Fruit fly (Drosophila melanogaster) whole organism, wandering third instar larva: ENCODE results near the gene MtnC.

Experiments used
- Abd-B ChIP-seq: fragments of >200 bp; optimal IDR thresholded peaks from 2 replicates; lab custom pipeline; 2017; ENCODE audit warnings: missing biosample characterization, missing genetic modification characterization
- CG32264 ChIP-seq: fragments of 200-800 bp; sonication (Bioruptor generic); optimal IDR thresholded peaks from 2 replicates; lab custom pipeline; 2016; ENCODE audit warnings: missing biosample characterization, missing genetic modification characterization
- CG9705 ChIP-seq: fragments of 200-800 bp; sonication (Bioruptor generic); optimal IDR thresholded peaks from 2 replicates; lab custom pipeline; 2018; ENCODE audit warnings: missing biosample characterization, mild to moderate bottlenecking, missing genetic modification characterization
- CrebA ChIP-seq: fragments of 200-800 bp; sonication (Bioruptor generic); optimal IDR thresholded peaks from 2 replicates; lab custom pipeline; 2016; ENCODE audit warnings: missing biosample characterization, mild to moderate bottlenecking, missing genetic modification characterization, borderline replicate concordance
- Dfd ChIP-seq: fragments of >200 bp; optimal IDR thresholded peaks from 2 replicates; lab custom pipeline; 2017; ENCODE audit warnings: missing biosample characterization, missing genetic modification characterization
- Dif ChIP-seq: fragments of 200-275, 200-300 bp; sonication (Bioruptor generic); optimal IDR thresholded peaks from 2 replicates; lab custom pipeline; 2018; ENCODE audit warnings: missing biosample characterization, missing genetic modification characterization; ENCODE audit not compliant: partially characterized antibody
- GATAd ChIP-seq: sonication (Bioruptor generic); optimal IDR thresholded peaks from 2 replicates; lab custom pipeline; 2016; ENCODE audit warnings: missing biosample characterization, missing genetic modification characterization
- HLH106 ChIP-seq: fragments of 200-800 bp; optimal IDR thresholded peaks from 3 replicates; lab custom pipeline; 2019; ENCODE audit warnings: missing biosample characterization, mild to moderate bottlenecking, missing genetic modification characterization, moderate library complexity
- Hnf4 ChIP-seq: fragments of 200-800 bp; sonication (Bioruptor generic); optimal IDR thresholded peaks from 2 replicates; lab custom pipeline; 2016; ENCODE audit warnings: missing biosample characterization, mild to moderate bottlenecking, missing genetic modification characterization
- Hr78 ChIP-seq: fragments of >200 bp; optimal IDR thresholded peaks from 2 replicates; lab custom pipeline; 2017; ENCODE audit warnings: missing biosample characterization, missing genetic modification characterization
- Hr83 ChIP-seq: fragments of 200-300 bp; sonication (Bioruptor generic); optimal IDR thresholded peaks from 2 replicates; lab custom pipeline; 2016; ENCODE audit warnings: missing biosample characterization, mild to moderate bottlenecking, missing genetic modification characterization, moderate library complexity; ENCODE audit not compliant: poor library complexity, severe bottlenecking
- Jra ChIP-seq: sonication (Bioruptor generic); optimal IDR thresholded peaks from 2 replicates; lab custom pipeline; 2016; ENCODE audit warnings: missing biosample characterization, missing genetic modification characterization
- Mio ChIP-seq: sonication (Bioruptor generic); optimal IDR thresholded peaks from 2 replicates; lab custom pipeline; 2016; ENCODE audit warnings: missing biosample characterization, missing genetic modification characterization
- Myc ChIP-seq: fragments of >200 bp; optimal IDR thresholded peaks from 2 replicates; lab custom pipeline; 2017
- N ChIP-seq: fragments of >200 bp; optimal IDR thresholded peaks from 2 replicates; lab custom pipeline; 2018; ENCODE audit warnings: missing biosample characterization, missing external identifiers, missing genetic modification characterization
- OdsH ChIP-seq: fragments of 200-800 bp; sonication (Bioruptor generic); optimal IDR thresholded peaks from 2 replicates; lab custom pipeline; 2016; ENCODE audit warnings: missing biosample characterization, mild to moderate bottlenecking, missing genetic modification characterization
- Rel ChIP-seq, 2 experiments: fragments of 200-800 bp; sonication (Bioruptor generic) in 1 of 2; optimal IDR thresholded peaks; 2 replicates in 1 of 2; 3 replicates in 1 of 2; lab custom pipeline; 2016 to 2019; ENCODE audit warnings: mild to moderate bottlenecking in 2 of 2, missing biosample characterization in 2 of 2, missing genetic modification characterization in 2 of 2, moderate library complexity in 1 of 2
- Sp1 ChIP-seq: fragments of 200-800 bp; sonication (Bioruptor generic); optimal IDR thresholded peaks from 3 replicates; lab custom pipeline; 2019; ENCODE audit warnings: missing biosample characterization, mild to moderate bottlenecking, missing genetic modification characterization, moderate library complexity
- Vsx2 ChIP-seq: fragments of 200-300, 225-300 bp; sonication (Bioruptor generic); optimal IDR thresholded peaks from 2 replicates; lab custom pipeline; 2018; ENCODE audit warnings: missing biosample characterization, missing genetic modification characterization; ENCODE audit not compliant: partially characterized antibody
- br ChIP-seq: fragments of 200-800 bp; sonication (Bioruptor generic); optimal IDR thresholded peaks from 2 replicates; lab custom pipeline; 2016; ENCODE audit warnings: missing biosample characterization, missing genetic modification characterization
- brk ChIP-seq: fragments of 200-800 bp; sonication (Bioruptor generic); optimal IDR thresholded peaks from 2 replicates; lab custom pipeline; 2016; ENCODE audit warnings: missing biosample characterization, mild to moderate bottlenecking, missing genetic modification characterization
- dl ChIP-seq, 2 experiments: fragments of 175-275, 200-275 bp in 1 of 2; fragments of 200-275 bp in 1 of 2; sonication (Bioruptor generic); optimal IDR thresholded peaks; lab custom pipeline; 2018; ENCODE audit warnings: mild to moderate bottlenecking in 2 of 2, missing biosample characterization in 2 of 2, missing genetic modification characterization in 2 of 2, moderate library complexity in 2 of 2; ENCODE audit not compliant: partially characterized antibody in 2 of 2, insufficient read depth in 1 of 2
- dmrt93B ChIP-seq: fragments of 200-800 bp; sonication (Bioruptor generic); optimal IDR thresholded peaks from 2 replicates; lab custom pipeline; 2018; ENCODE audit warnings: missing biosample characterization, mild to moderate bottlenecking, missing genetic modification characterization
- dsf ChIP-seq: sonication (Bioruptor generic); optimal IDR thresholded peaks from 2 replicates; lab custom pipeline; 2016; ENCODE audit warnings: missing biosample characterization, missing genetic modification characterization, borderline replicate concordance
- ey ChIP-seq: fragments of 200-800 bp; sonication (Bioruptor generic); optimal IDR thresholded peaks from 2 replicates; lab custom pipeline; 2016; ENCODE audit warnings: missing biosample characterization, missing genetic modification characterization
- foxo ChIP-seq, 2 experiments: fragments of 200-800 bp; sonication (Bioruptor generic); optimal IDR thresholded peaks; 2 replicates in 1 of 2; 3 replicates in 1 of 2; lab custom pipeline; 2016 to 2017; ENCODE audit warnings: missing biosample characterization in 2 of 2, missing genetic modification characterization in 2 of 2
- fru ChIP-seq: fragments of 200-800 bp; sonication (Bioruptor generic); optimal IDR thresholded peaks from 3 replicates; lab custom pipeline; 2016; ENCODE audit warnings: missing biosample characterization, mild to moderate bottlenecking, missing genetic modification characterization
- h ChIP-seq: fragments of 200-800 bp; sonication (Bioruptor generic); optimal IDR thresholded peaks from 3 replicates; lab custom pipeline; 2016; ENCODE audit warnings: missing biosample characterization, mild to moderate bottlenecking, missing genetic modification characterization
- jim ChIP-seq: fragments of 175-275, 200-325 bp; sonication (Bioruptor generic); optimal IDR thresholded peaks from 2 replicates; lab custom pipeline; 2016; ENCODE audit warnings: missing biosample characterization, mild to moderate bottlenecking, missing genetic modification characterization
- lola ChIP-seq: fragments of >200 bp; optimal IDR thresholded peaks from 2 replicates; lab custom pipeline; 2017; ENCODE audit warnings: missing biosample characterization, missing genetic modification characterization
- pan ChIP-seq: fragments of >200 bp; optimal IDR thresholded peaks from 2 replicates; lab custom pipeline; 2017
- psq ChIP-seq: fragments of 200-800 bp; sonication (Bioruptor generic); optimal IDR thresholded peaks from 3 replicates; lab custom pipeline; 2017; ENCODE audit warnings: missing biosample characterization, mild to moderate bottlenecking, missing genetic modification characterization, moderate library complexity
- rgr ChIP-seq: fragments of 200-800 bp; sonication (Bioruptor generic); optimal IDR thresholded peaks from 3 replicates; lab custom pipeline; 2016; ENCODE audit warnings: missing biosample characterization, mild to moderate bottlenecking, missing genetic modification characterization
- sage ChIP-seq: fragments of 200-800 bp; sonication (Bioruptor generic); optimal IDR thresholded peaks from 2 replicates; lab custom pipeline; 2016; ENCODE audit warnings: missing biosample characterization, mild to moderate bottlenecking, missing genetic modification characterization
- sv ChIP-seq: fragments of 200-800 bp; sonication (Bioruptor generic); optimal IDR thresholded peaks from 3 replicates; lab custom pipeline; 2016; ENCODE audit warnings: missing biosample characterization, missing genetic modification characterization
- tai ChIP-seq: sonication (Bioruptor generic); optimal IDR thresholded peaks from 2 replicates; lab custom pipeline; 2016; ENCODE audit warnings: missing biosample characterization, missing genetic modification characterization
- usp ChIP-seq: fragments of >200 bp; optimal IDR thresholded peaks from 2 replicates; lab custom pipeline; 2017; ENCODE audit warnings: missing biosample characterization, missing genetic modification characterization
- woc ChIP-seq: sonication (Bioruptor generic); optimal IDR thresholded peaks from 2 replicates; lab custom pipeline; 2016; ENCODE audit warnings: missing biosample characterization, mild to moderate bottlenecking, missing genetic modification characterization

MtnC gene

DNA sequence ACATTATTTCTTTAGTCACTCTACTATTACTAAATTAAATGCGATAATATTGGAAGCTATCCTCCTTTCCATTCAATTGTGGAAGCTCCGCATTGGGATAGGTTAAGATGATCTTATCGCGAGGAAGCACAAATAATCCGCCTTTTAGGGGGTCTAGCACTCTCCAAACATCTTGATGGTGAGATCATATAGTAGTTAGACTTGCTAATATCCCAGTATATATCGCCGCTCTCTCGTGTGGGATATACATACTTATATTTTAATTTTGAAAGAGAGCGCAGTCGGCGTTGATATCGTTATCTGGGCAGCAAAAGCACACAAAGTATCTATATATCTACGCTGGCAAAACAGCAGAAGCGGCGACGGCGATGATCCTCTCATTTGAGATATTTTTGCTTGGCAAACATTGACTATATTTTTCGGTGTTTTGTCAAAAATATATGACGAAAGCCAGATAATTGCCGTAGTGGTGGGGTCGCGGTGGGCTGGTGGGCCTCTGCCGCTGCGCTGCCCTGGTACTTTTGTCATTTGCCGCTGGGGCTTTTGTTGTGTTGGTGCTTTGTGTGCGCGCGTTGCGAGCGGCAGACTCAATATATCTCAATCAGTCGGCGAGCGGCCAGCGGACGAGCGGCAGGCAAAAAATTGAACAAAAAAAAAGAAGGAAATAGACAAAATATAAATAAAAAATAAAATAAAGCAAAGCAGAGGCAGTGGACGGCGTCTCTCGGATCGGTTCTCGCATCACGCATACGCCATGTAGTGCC is 42.5 kb upstream of the MtnC start:
- TF ChIP-seq Abd-B (GFP tag; lab: Kevin White, UChicago): no peak
- peak; percentile 23 for TF ChIP-seq Dif (GFP tag; lab: Kevin White, UChicago)
- TF ChIP-seq Myc (lab: Kevin White, UChicago): no peak
- no peak for TF ChIP-seq dl (GFP tag; optimal IDR thresholded peaks at IDR 0.05; lab: Kevin White, UChicago; ENCODE audit: insufficient read depth in 1 of 2, partially characterized antibody in 2 of 2)
- TF ChIP-seq Rel (GFP tag; optimal IDR thresholded peaks at IDR 0.05; lab: Kevin White, UChicago): no peak
- peak; percentile 69 for TF ChIP-seq Rel (tag; optimal IDR thresholded peaks at IDR 0.05; lab: Kevin White, UChicago)
- no peak for TF ChIP-seq usp (GFP tag; lab: Kevin White, UChicago)
- TF ChIP-seq rgr (GFP tag; lab: Kevin White, UChicago): peak; percentile 51
- no peak for TF ChIP-seq ey
- no peak for TF ChIP-seq psq (GFP tag; lab: Kevin White, UChicago)
- TF ChIP-seq br (GFP tag; lab: Kevin White, UChicago): peak; percentile 14
- TF ChIP-seq OdsH (GFP tag; lab: Kevin White, UChicago): no peak
- no peak for TF ChIP-seq brk
- TF ChIP-seq fru (GFP tag; lab: Kevin White, UChicago): no peak
- TF ChIP-seq Hr83 (GFP tag; lab: Kevin White, UChicago): no peak
- no peak for TF ChIP-seq sv (GFP tag; lab: Kevin White, UChicago)
- TF ChIP-seq Sp1 (GFP tag; lab: Kevin White, UChicago): peak; percentile 24

DNA sequence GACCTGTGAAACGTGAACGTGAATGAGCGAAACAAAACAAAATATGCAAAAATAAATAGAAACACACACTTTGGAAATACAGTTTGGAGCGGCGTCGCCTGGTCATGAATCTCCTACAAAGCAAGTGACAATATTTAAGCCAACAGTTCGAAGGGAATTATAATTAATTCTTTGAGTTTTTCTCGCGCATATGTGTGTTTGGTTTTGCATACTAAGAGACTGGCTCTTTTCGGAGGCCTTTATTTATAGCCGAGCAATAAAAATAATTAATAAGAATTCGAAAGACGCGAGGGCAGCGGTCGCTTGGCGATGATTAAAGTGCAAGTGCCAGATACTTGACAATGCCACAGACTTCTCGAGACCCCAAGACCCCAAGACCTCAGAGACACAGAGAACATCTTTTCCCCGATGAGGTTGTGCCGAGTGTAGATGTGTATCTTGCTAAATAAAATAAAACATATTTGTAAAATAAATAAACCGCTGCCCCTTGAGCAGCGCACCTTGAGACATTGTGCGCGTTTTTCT is 41.9 kb upstream of the MtnC start:
- TF ChIP-seq usp (GFP tag; lab: Kevin White, UChicago): no peak
- TF ChIP-seq Abd-B (GFP tag; lab: Kevin White, UChicago): no peak
- TF ChIP-seq Sp1 (GFP tag; lab: Kevin White, UChicago): no peak
- TF ChIP-seq N: no peak
- no peak for TF ChIP-seq CG9705 (GFP tag; lab: Kevin White, UChicago)
- no peak for TF ChIP-seq Dif (GFP tag; lab: Kevin White, UChicago)
- TF ChIP-seq Dfd: no peak
- no peak for TF ChIP-seq GATAd (GFP tag; lab: Kevin White, UChicago)
- no peak for TF ChIP-seq ey

DNA sequence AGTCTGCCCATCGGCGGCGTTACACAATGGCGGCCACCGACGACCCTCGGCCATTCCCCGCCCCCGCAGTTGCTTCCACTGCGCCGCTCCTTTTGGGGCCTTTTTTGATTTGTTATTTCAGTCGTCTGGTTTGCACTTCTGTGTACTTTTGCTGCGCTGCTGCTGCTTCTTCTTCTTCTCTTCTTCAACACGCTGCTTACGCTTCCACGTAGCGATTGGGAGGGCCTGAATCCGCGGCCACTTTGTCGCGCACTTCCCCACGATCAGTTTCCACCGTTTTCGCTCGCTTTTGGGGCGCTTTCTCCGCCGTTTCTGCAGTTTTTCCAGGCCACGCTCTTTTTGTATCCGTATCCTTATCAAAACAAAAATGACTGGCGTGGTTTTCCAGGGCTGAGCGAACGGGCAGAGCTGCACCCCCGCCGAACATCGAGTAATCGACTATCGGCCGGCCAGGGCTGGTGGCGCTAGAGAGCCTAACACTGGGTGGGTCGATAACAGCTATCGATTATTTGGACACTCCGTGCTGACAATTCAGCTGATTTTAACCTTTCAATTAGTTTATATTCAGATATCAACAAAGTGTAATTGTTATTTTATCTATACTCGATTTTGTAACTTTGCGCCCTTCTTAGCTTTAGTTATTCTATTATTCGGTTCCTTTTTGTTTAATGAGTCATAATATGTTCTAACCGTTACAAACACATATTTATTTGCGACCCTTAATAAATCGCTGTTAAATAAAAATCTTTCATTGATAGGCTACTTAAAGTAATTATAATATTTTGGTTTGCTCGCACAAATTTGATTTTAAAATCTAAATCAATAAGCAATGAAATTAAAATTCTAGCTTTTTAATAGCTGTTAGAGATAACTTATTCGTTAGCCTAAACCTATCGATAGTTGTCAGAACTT is 32.3 kb upstream of the MtnC start, which contains the start of the genes CG4360 and Sirt2:
CG4360 (minus strand) TSS at position 432 of the 912 bp plus-strand sequence.
Sirt2 (plus strand) TSS at position 894 of the 912 bp plus-strand sequence.
- TF ChIP-seq Hr78 (GFP tag; lab: Kevin White, UChicago): no peak
- TF ChIP-seq OdsH (GFP tag; lab: Kevin White, UChicago): peak; percentile 36
- no peak for TF ChIP-seq Dif (GFP tag; lab: Kevin White, UChicago)
- TF ChIP-seq Jra (GFP tag; lab: Kevin White, UChicago): peak; percentile 54
- no peak for TF ChIP-seq dmrt93B
- TF ChIP-seq woc (GFP tag; lab: Kevin White, UChicago): peak; percentile 82
- peak in 1 of 2 experiments; percentile 43 for TF ChIP-seq foxo (GFP tag; optimal IDR thresholded peaks at IDR 0.05; lab: Kevin White, UChicago)
- TF ChIP-seq psq (GFP tag; lab: Kevin White, UChicago): peak; percentile 12
- no peak for TF ChIP-seq brk
- TF ChIP-seq Hnf4 (GFP tag; lab: Kevin White, UChicago): no peak
- no peak for TF ChIP-seq Dfd
- TF ChIP-seq sage (GFP tag; lab: Kevin White, UChicago): no peak
- no peak for TF ChIP-seq br (GFP tag; lab: Kevin White, UChicago)
- no peak for TF ChIP-seq pan (lab: Kevin White, UChicago)
- TF ChIP-seq ey: peak; percentile 21
- TF ChIP-seq HLH106: peak; percentile 49
- TF ChIP-seq CrebA (GFP tag; lab: Kevin White, UChicago): no peak
- no peak for TF ChIP-seq jim (GFP tag; lab: Kevin White, UChicago)
- TF ChIP-seq dsf (GFP tag; lab: Kevin White, UChicago): peak; percentile 12
- peak; percentile 25 for TF ChIP-seq Sp1 (GFP tag; lab: Kevin White, UChicago)
- TF ChIP-seq tai (GFP tag; lab: Kevin White, UChicago): no peak
- no peak for TF ChIP-seq sv (GFP tag; lab: Kevin White, UChicago)
- TF ChIP-seq Rel (GFP tag; optimal IDR thresholded peaks at IDR 0.05; lab: Kevin White, UChicago): no peak
- TF ChIP-seq Rel (tag; optimal IDR thresholded peaks at IDR 0.05; lab: Kevin White, UChicago): peak; percentile 73
- no peak for TF ChIP-seq CG32264 (GFP tag; lab: Kevin White, UChicago)
- TF ChIP-seq dl (GFP tag; optimal IDR thresholded peaks at IDR 0.05; lab: Kevin White, UChicago; ENCODE audit: insufficient read depth in 1 of 2, partially characterized antibody in 2 of 2): no peak
- peak; percentile 87 for TF ChIP-seq Myc (lab: Kevin White, UChicago)
- no peak for TF ChIP-seq CG9705 (GFP tag; lab: Kevin White, UChicago)
- TF ChIP-seq Abd-B (GFP tag; lab: Kevin White, UChicago): no peak
- peak; percentile 41 for TF ChIP-seq h (GFP tag; lab: Kevin White, UChicago)
- TF ChIP-seq Vsx2 (GFP tag; lab: Kevin White, UChicago): no peak
- TF ChIP-seq GATAd (GFP tag; lab: Kevin White, UChicago): no peak
- TF ChIP-seq Mio (GFP tag; lab: Kevin White, UChicago): no peak
- TF ChIP-seq lola (GFP tag; lab: Kevin White, UChicago): no peak
- no peak for TF ChIP-seq N
- peak; percentile 50 for TF ChIP-seq rgr (GFP tag; lab: Kevin White, UChicago)
- TF ChIP-seq usp (GFP tag; lab: Kevin White, UChicago): no peak
